Worm (Caenorhabditis elegans) whole organism, L4 larva: ENCODE results near the gene sqt-2.

ENCODE experiments used
- T20F7.1 ChIP-seq: fragments of 200-800 bp; sonication (Bioruptor generic); optimal IDR thresholded peaks from 2 replicates; lab custom pipeline; 2018; ENCODE audit warnings: mild to moderate bottlenecking, missing genetic modification characterization, missing compliant biosample characterization
- ZK546.5 ChIP-seq, 2 experiments: sonication (generic microtip); optimal IDR thresholded peaks; 2 replicates each; lab custom pipeline; 2017; ENCODE audit warnings: missing biosample characterization in 2 of 2, missing genetic modification characterization in 2 of 2
- aly-2 ChIP-seq: sonication (generic microtip); optimal IDR thresholded peaks from 2 replicates; lab custom pipeline; 2018; ENCODE audit warnings: missing biosample characterization, missing genetic modification characterization
- ctbp-1 ChIP-seq: fragments of 200-800 bp; sonication (Bioruptor generic); IDR thresholded peaks from 2 replicates; pipeline ENCODE4 v1.3.6; 2022; ENCODE audit warnings: missing genetic modification reagents, missing genetic modification characterization, missing compliant biosample characterization
- daf-12 ChIP-seq: fragments of 150-350 bp; optimal IDR thresholded peaks from 2 replicates; lab custom pipeline; 2014; ENCODE audit warnings: missing biosample characterization, missing genetic modification reagents, missing genetic modification characterization
- dpl-1 ChIP-seq: fragments of 150-350 bp; optimal IDR thresholded peaks from 2 replicates; lab custom pipeline; 2014; ENCODE audit warnings: missing biosample characterization, missing genetic modification reagents, missing genetic modification characterization
- duxl-1 ChIP-seq: sonication (generic microtip); optimal IDR thresholded peaks from 2 replicates; lab custom pipeline; 2016; ENCODE audit warnings: mild to moderate bottlenecking, missing genetic modification characterization, moderate library complexity, missing compliant biosample characterization; ENCODE audit not compliant: poor library complexity
- egl-27 ChIP-seq: sonication (generic microtip); optimal IDR thresholded peaks from 3 replicates; lab custom pipeline; 2017; ENCODE audit warnings: missing biosample characterization, missing genetic modification reagents, missing genetic modification characterization
- lin-13 ChIP-seq: fragments of 150-350 bp; optimal IDR thresholded peaks from 2 replicates; lab custom pipeline; 2014; ENCODE audit warnings: missing biosample characterization, missing genetic modification reagents, missing genetic modification characterization
- lin-39 ChIP-seq: fragments of 150-350 bp; optimal IDR thresholded peaks from 2 replicates; lab custom pipeline; 2014; ENCODE audit warnings: missing biosample characterization, missing genetic modification reagents, missing genetic modification characterization
- zag-1 ChIP-seq: fragments of 150-350 bp; optimal IDR thresholded peaks from 2 replicates; lab custom pipeline; 2014; ENCODE audit warnings: missing biosample characterization, missing genetic modification characterization

DNA sequence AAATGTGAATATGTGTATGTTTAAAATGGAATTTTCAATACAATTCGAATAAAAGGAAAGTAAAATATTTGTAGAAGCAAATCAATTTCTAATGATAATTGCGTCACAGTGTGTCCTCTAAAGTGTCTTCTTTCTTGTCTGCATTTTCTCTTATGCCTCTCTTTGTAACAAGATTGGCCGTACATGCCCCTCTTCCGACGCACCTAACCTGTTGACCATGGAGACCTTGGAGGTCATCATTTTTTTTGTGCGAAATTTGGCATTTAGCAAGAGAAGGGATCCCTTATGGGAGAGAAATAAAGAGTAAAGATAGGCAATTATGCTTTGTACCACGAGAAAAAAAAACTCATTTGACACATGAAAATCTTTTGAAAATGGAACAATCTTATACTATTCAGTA, 5.2 kb downstream of the sqt-2 start, which contains the start of gene F23F1.4:
- TF ChIP-seq egl-27 (tag; lab: Kevin White, UChicago) (no peak), aly-2 (no peak), lin-13 (GFP tag; lab: Kevin White, UChicago) (no peak), ctbp-1 (GFP tag; lab: Robert Waterston, UW) (no peak), lin-39 (tag; lab: Kevin White, UChicago) (no peak), daf-12 (tag; lab: Kevin White, UChicago) (no peak), zag-1 (tag; lab: Kevin White, UChicago) (no peak), dpl-1 (no peak), T20F7.1 (no peak), duxl-1 (tag; lab: Kevin White, UChicago) (no peak), ZK546.5 (tag; optimal IDR thresholded peaks at IDR 0.05; lab: Kevin White, UChicago) (no peak)
